Worm (Caenorhabditis elegans): ENCODE data around the gene D1054.19.

D1054.19 gene

DNA sequence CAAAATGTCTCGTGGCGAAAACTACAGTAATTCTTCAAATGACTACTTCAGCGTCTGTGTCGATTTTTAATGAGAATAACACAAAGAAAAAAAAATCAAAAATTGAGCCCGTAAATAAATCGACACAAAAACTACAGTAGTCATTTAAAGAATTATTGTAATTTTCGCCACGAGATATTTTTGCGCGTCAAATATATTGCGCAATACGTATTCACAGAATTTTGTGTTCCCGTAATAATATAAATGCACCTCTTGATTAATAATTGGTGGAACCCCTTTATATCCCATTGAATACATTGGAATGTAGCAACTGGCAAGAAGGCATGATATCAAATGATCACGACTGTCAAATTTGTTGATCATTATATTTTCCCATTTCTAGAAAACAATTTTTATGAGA is 26.7 kb upstream of the D1054.19 start:
- TF ChIP-seq mab-9 (GFP tag; IDR thresholded peaks at IDR 0.05) (no peak), nhr-76 (tag; optimal IDR thresholded peaks at IDR 0.05) (no peak), nhr-19 (GFP tag; conservative IDR thresholded peaks at IDR 0.05) (no peak), aha-1 (tag; optimal IDR thresholded peaks at IDR 0.05) (no peak), snu-23 (GFP tag; optimal IDR thresholded peaks at IDR 0.05) (no peak)

DNA sequence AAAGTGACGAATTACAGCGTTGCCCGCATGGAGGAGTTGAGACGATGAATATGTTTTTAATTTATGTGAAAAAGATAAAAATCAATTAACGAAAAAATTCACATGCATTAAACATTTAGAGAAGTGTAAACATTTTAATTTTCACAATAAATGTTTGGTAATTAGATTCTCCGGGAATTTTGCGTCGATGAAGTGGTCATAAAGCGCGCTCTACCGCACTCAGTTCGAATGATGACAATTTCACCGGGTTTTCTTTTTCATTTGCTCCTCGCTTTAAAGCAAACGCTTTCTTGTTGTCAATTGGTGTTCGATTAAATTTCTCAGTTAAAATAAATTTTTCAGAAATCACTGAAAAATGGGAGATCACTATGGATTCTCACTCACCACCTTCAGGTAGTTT is 25.6 kb upstream of the D1054.19 start, which contains the start of the genes D1054.1 and pas-2:
Gene D1054.1, minus strand, starts transcription at position 192 of the 400 bp plus-strand sequence.
Gene pas-2, plus strand, starts transcription at position 343 of the 400 bp plus-strand sequence.
- no peak for TF ChIP-seq unc-130 (tag; optimal IDR thresholded peaks at IDR 0.05)
- no peak for TF ChIP-seq fkh-10 (GFP tag; optimal IDR thresholded peaks at IDR 0.05)
- TF ChIP-seq lsy-2 (tag; optimal IDR thresholded peaks at IDR 0.05): peak in 1 of 2 experiments; percentile 41
- TF ChIP-seq fkh-8 (tag; optimal IDR thresholded peaks at IDR 0.05): no peak
- TF ChIP-seq sup-37 (GFP tag; optimal IDR thresholded peaks at IDR 0.05): no peak
- TF ChIP-seq ceh-8 (GFP tag; optimal IDR thresholded peaks at IDR 0.05): no peak
- no peak for TF ChIP-seq pag-3 (tag; optimal IDR thresholded peaks at IDR 0.05; ENCODE audit: borderline replicate concordance, insufficient read depth)
- TF ChIP-seq snu-23 (GFP tag; optimal IDR thresholded peaks at IDR 0.05): no peak
- TF ChIP-seq aly-2 (tag; optimal IDR thresholded peaks at IDR 0.05): no peak
- TF ChIP-seq fkh-4 (tag; optimal IDR thresholded peaks at IDR 0.05; ENCODE audit: borderline replicate concordance): no peak
- TF ChIP-seq nhr-47 (tag; optimal IDR thresholded peaks at IDR 0.05): no peak
- no peak for TF ChIP-seq tbx-2 (tag; optimal IDR thresholded peaks at IDR 0.05)
- TF ChIP-seq dpl-1 (GFP tag; optimal IDR thresholded peaks at IDR 0.05): peak in 2 of 3 experiments; percentile 1 to 37
- TF ChIP-seq rnt-1 (tag; optimal IDR thresholded peaks at IDR 0.05): no peak
- TF ChIP-seq elt-3 (tag; optimal IDR thresholded peaks at IDR 0.05): no peak
- no peak for TF ChIP-seq nhr-237 (tag; optimal IDR thresholded peaks at IDR 0.05)
- no peak for TF ChIP-seq nhr-85 (tag)
- no peak for TF ChIP-seq C34B4.2 (tag; optimal IDR thresholded peaks at IDR 0.05)
- TF ChIP-seq lir-3 (tag; optimal IDR thresholded peaks at IDR 0.05; ENCODE audit: poor library complexity): no peak
- no peak for TF ChIP-seq sox-4 (tag; optimal IDR thresholded peaks at IDR 0.05)
- TF ChIP-seq Y116A8C.19 (tag; optimal IDR thresholded peaks at IDR 0.05; ENCODE audit: borderline replicate concordance): no peak
- no peak for TF ChIP-seq ceh-88 (GFP tag; IDR thresholded peaks at IDR 0.05)
- TF ChIP-seq nhr-19 (GFP tag; conservative IDR thresholded peaks at IDR 0.05): no peak
- TF ChIP-seq nhr-90 (tag; optimal IDR thresholded peaks at IDR 0.05; ENCODE audit: poor library complexity): no peak
- TF ChIP-seq skn-1 (tag; optimal IDR thresholded peaks at IDR 0.05): peak; percentile 92
- TF ChIP-seq unc-62 (GFP tag; optimal IDR thresholded peaks at IDR 0.05): no peak
- no peak for TF ChIP-seq lin-39 (tag; optimal IDR thresholded peaks at IDR 0.05)
- peak; percentile 45 for TF ChIP-seq blmp-1 (tag; optimal IDR thresholded peaks at IDR 0.05)
- no peak for TF ChIP-seq nhr-71 (tag; optimal IDR thresholded peaks at IDR 0.05)
- no peak for TF ChIP-seq nhr-76 (tag; optimal IDR thresholded peaks at IDR 0.05)
- no peak for TF ChIP-seq sptf-1 (tag; optimal IDR thresholded peaks at IDR 0.05)
- no peak for TF ChIP-seq hlh-17 (GFP tag; optimal IDR thresholded peaks at IDR 0.05; ENCODE audit: borderline replicate concordance)
- TF ChIP-seq swsn-7 (tag; optimal IDR thresholded peaks at IDR 0.05): no peak
- no peak for TF ChIP-seq lin-15B (tag; optimal IDR thresholded peaks at IDR 0.05)
- TF ChIP-seq nhr-84 (tag; optimal IDR thresholded peaks at IDR 0.05): no peak
- TF ChIP-seq zip-4 (GFP tag; optimal IDR thresholded peaks at IDR 0.05): no peak
- TF ChIP-seq jun-1 (tag; optimal IDR thresholded peaks at IDR 0.05): no peak
- no peak for TF ChIP-seq irx-1 (tag; optimal IDR thresholded peaks at IDR 0.05)
- no peak for TF ChIP-seq nhr-20 (tag; optimal IDR thresholded peaks at IDR 0.05)
- TF ChIP-seq C16A3.4 (tag; optimal IDR thresholded peaks at IDR 0.05): no peak
- peak; percentile 22 to 34 for TF ChIP-seq lin-35 (GFP tag; optimal IDR thresholded peaks at IDR 0.05)
- TF ChIP-seq mdl-1 (tag; optimal IDR thresholded peaks at IDR 0.05): no peak
- peak; percentile 19 for TF ChIP-seq snpc-4 (tag; optimal IDR thresholded peaks at IDR 0.05)
- TF ChIP-seq xbp-1 (tag; optimal IDR thresholded peaks at IDR 0.05): no peak
- TF ChIP-seq ceh-90 (tag; optimal IDR thresholded peaks at IDR 0.05): no peak
- no peak for TF ChIP-seq F16B12.6 (tag; optimal IDR thresholded peaks at IDR 0.05)
- peak in 1 of 2 experiments; percentile 24 for TF ChIP-seq efl-1 (optimal IDR thresholded peaks at IDR 0.05)
- peak in 1 of 2 experiments; percentile 3 for TF ChIP-seq efl-1 (GFP tag; optimal IDR thresholded peaks at IDR 0.05 in 1 of 2)
- no peak for TF ChIP-seq ztf-11 (tag; optimal IDR thresholded peaks at IDR 0.05)

Data from whole organism, L1 larva.